Fruit fly (Drosophila melanogaster): ENCODE results near the gene Alp12.

Alp12 gene

DNA sequence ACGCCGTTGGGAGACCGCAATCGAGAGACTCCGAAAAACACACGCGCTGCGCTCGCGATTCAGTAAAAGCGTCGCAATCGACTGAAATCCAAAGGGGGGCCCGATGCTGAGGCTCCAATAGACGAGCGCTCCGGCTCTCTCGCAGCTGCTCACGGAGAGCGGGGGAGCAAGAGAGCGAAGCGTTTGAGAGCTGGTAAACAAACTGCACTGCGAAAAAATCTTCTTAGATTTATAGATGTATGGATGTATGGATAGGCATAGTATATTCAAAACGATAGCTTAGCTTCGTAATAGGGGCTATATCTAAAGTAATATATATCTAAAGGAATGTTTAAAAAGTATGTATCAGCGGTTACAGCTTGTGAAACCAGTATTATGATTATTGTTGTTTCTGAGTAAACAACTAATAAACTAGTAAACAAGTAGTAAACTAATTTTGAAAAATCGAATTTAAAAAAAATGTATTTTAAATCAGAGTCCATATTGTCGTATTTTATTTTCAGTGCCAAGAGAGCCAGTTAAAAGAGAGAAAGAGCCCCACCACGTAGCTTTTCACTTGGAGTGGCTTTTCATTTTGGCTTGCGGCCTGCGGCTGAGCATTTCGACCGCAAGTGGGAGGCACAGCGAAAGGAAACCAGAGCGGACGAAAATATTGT is at the start of gene Alp12, which contains the start of gene CG13085:
Alp12 (plus strand) TSS at position 584 of the 656 bp plus-strand sequence.
CG13085 (plus strand) TSS at position 584 of the 656 bp plus-strand sequence.
- peak; percentile 90 for TF ChIP-seq dmrt93B (GFP tag; optimal IDR thresholded peaks at IDR 0.05)
- TF ChIP-seq Hr83 (GFP tag; optimal IDR thresholded peaks at IDR 0.05; ENCODE audit: poor library complexity, severe bottlenecking) = peak; percentile 87
- TF ChIP-seq dsf (GFP tag; optimal IDR thresholded peaks at IDR 0.05; ENCODE audit: borderline replicate concordance) = peak; percentile 62
- no peak for TF ChIP-seq Hr78 (GFP tag; optimal IDR thresholded peaks at IDR 0.05)
- no peak for TF ChIP-seq usp (GFP tag; optimal IDR thresholded peaks at IDR 0.05)
- TF ChIP-seq br (GFP tag; optimal IDR thresholded peaks at IDR 0.05) = peak; percentile 92
- peak; percentile 90 for TF ChIP-seq psq (GFP tag; optimal IDR thresholded peaks at IDR 0.05)
- TF ChIP-seq sage (GFP tag; optimal IDR thresholded peaks at IDR 0.05) = peak; percentile 80
- peak; percentile 94 for TF ChIP-seq h (GFP tag; optimal IDR thresholded peaks at IDR 0.05)
- TF ChIP-seq Rel (GFP tag; optimal IDR thresholded peaks at IDR 0.05) = peak; percentile 60
- TF ChIP-seq Rel (tag; optimal IDR thresholded peaks at IDR 0.05) = peak; percentile 58
- TF ChIP-seq woc (GFP tag; optimal IDR thresholded peaks at IDR 0.05) = peak; percentile 73
- TF ChIP-seq brk (GFP tag; optimal IDR thresholded peaks at IDR 0.05) = peak; percentile 83
- TF ChIP-seq CG32264 (GFP tag; optimal IDR thresholded peaks at IDR 0.05) = peak; percentile 65
- TF ChIP-seq Myc (optimal IDR thresholded peaks at IDR 0.05) = no peak
- TF ChIP-seq foxo (GFP tag; optimal IDR thresholded peaks at IDR 0.05) = peak; percentile 29 to 94
- TF ChIP-seq dl (GFP tag; optimal IDR thresholded peaks at IDR 0.05; ENCODE audit: insufficient read depth in 1 of 2, partially characterized antibody in 2 of 2) = peak; percentile 89 to 97
- TF ChIP-seq N (GFP tag; optimal IDR thresholded peaks at IDR 0.05) = no peak
- TF ChIP-seq Sp1 (GFP tag; optimal IDR thresholded peaks at IDR 0.05) = peak; percentile 96
- TF ChIP-seq pan (optimal IDR thresholded peaks at IDR 0.05) = no peak
- no peak for TF ChIP-seq lola (GFP tag; optimal IDR thresholded peaks at IDR 0.05)
- peak; percentile 81 for TF ChIP-seq CG9705 (GFP tag; optimal IDR thresholded peaks at IDR 0.05)
- TF ChIP-seq tai (GFP tag; optimal IDR thresholded peaks at IDR 0.05) = no peak
- TF ChIP-seq fru (GFP tag; optimal IDR thresholded peaks at IDR 0.05) = peak; percentile 96
- TF ChIP-seq Abd-B (GFP tag; optimal IDR thresholded peaks at IDR 0.05) = no peak
- TF ChIP-seq Dfd (GFP tag; optimal IDR thresholded peaks at IDR 0.05) = no peak
- peak; percentile 98 for TF ChIP-seq Dif (GFP tag; optimal IDR thresholded peaks at IDR 0.05; ENCODE audit: partially characterized antibody)
- peak; percentile 84 for TF ChIP-seq Hnf4 (GFP tag; optimal IDR thresholded peaks at IDR 0.05)
- TF ChIP-seq Jra (GFP tag; optimal IDR thresholded peaks at IDR 0.05) = peak; percentile 73
- peak; percentile 94 for TF ChIP-seq rgr (GFP tag; optimal IDR thresholded peaks at IDR 0.05)
- TF ChIP-seq Vsx2 (GFP tag; optimal IDR thresholded peaks at IDR 0.05; ENCODE audit: partially characterized antibody) = peak; percentile 45
- TF ChIP-seq Mio (GFP tag; optimal IDR thresholded peaks at IDR 0.05) = peak; percentile 33
- TF ChIP-seq CrebA (GFP tag; optimal IDR thresholded peaks at IDR 0.05; ENCODE audit: borderline replicate concordance) = no peak
- TF ChIP-seq OdsH (GFP tag; optimal IDR thresholded peaks at IDR 0.05) = peak; percentile 94
- no peak for TF ChIP-seq jim (GFP tag; optimal IDR thresholded peaks at IDR 0.05)
- peak; percentile 93 for TF ChIP-seq HLH106 (tag; optimal IDR thresholded peaks at IDR 0.05)
- no peak for TF ChIP-seq GATAd (GFP tag; optimal IDR thresholded peaks at IDR 0.05)
- peak; percentile 94 for TF ChIP-seq ey (GFP tag; optimal IDR thresholded peaks at IDR 0.05)
- TF ChIP-seq sv (GFP tag; optimal IDR thresholded peaks at IDR 0.05) = peak; percentile 97

DNA sequence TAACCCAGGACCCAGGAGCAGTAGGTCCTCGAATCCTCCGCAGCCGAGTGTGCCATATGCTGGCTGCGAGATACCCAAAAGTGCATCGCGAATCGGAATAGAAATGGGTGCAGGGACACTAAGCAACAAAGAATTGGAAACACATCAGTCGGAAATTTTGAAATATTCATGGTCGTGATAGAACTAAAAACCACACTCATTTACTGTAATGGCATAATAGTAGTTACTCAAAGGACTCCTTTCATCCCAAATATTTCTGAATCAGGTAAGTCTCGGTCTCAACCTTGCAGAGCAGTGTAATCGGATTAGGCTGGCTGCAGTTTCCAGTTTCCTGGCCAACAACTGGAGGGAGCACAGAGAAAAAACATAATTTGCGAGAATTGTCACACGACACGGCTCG is 47.7 kb upstream of the Alp12 start:
- TF ChIP-seq sage (GFP tag; optimal IDR thresholded peaks at IDR 0.05) (no peak), Hr78 (GFP tag; optimal IDR thresholded peaks at IDR 0.05) (no peak), dl (GFP tag; optimal IDR thresholded peaks at IDR 0.05; ENCODE audit: insufficient read depth in 1 of 2, partially characterized antibody in 2 of 2) (no peak), Hr83 (GFP tag; optimal IDR thresholded peaks at IDR 0.05; ENCODE audit: poor library complexity, severe bottlenecking) (no peak), N (GFP tag; optimal IDR thresholded peaks at IDR 0.05) (no peak), CG9705 (GFP tag; optimal IDR thresholded peaks at IDR 0.05) (no peak), woc (GFP tag; optimal IDR thresholded peaks at IDR 0.05) (no peak), psq (GFP tag; optimal IDR thresholded peaks at IDR 0.05) (no peak), Rel (GFP tag; optimal IDR thresholded peaks at IDR 0.05) (no peak), Rel (tag; optimal IDR thresholded peaks at IDR 0.05) (no peak), fru (GFP tag; optimal IDR thresholded peaks at IDR 0.05) (peak; percentile 26), dsf (GFP tag; optimal IDR thresholded peaks at IDR 0.05; ENCODE audit: borderline replicate concordance) (no peak), brk (GFP tag; optimal IDR thresholded peaks at IDR 0.05) (no peak), br (GFP tag; optimal IDR thresholded peaks at IDR 0.05) (no peak), Myc (optimal IDR thresholded peaks at IDR 0.05) (no peak), rgr (GFP tag; optimal IDR thresholded peaks at IDR 0.05) (peak; percentile 41), Dif (GFP tag; optimal IDR thresholded peaks at IDR 0.05; ENCODE audit: partially characterized antibody) (no peak), Vsx2 (GFP tag; optimal IDR thresholded peaks at IDR 0.05; ENCODE audit: partially characterized antibody) (no peak), CrebA (GFP tag; optimal IDR thresholded peaks at IDR 0.05; ENCODE audit: borderline replicate concordance) (no peak), tai (GFP tag; optimal IDR thresholded peaks at IDR 0.05) (no peak), HLH106 (tag; optimal IDR thresholded peaks at IDR 0.05) (peak; percentile 32), Dfd (GFP tag; optimal IDR thresholded peaks at IDR 0.05) (no peak), sv (GFP tag; optimal IDR thresholded peaks at IDR 0.05) (no peak), Jra (GFP tag; optimal IDR thresholded peaks at IDR 0.05) (no peak), CG32264 (GFP tag; optimal IDR thresholded peaks at IDR 0.05) (no peak), h (GFP tag; optimal IDR thresholded peaks at IDR 0.05) (peak; percentile 21), dmrt93B (GFP tag; optimal IDR thresholded peaks at IDR 0.05) (peak; percentile 14), usp (GFP tag; optimal IDR thresholded peaks at IDR 0.05) (no peak), Mio (GFP tag; optimal IDR thresholded peaks at IDR 0.05) (no peak), foxo (GFP tag; optimal IDR thresholded peaks at IDR 0.05) (peak in 1 of 2 experiments; percentile 29), Hnf4 (GFP tag; optimal IDR thresholded peaks at IDR 0.05) (no peak), OdsH (GFP tag; optimal IDR thresholded peaks at IDR 0.05) (peak; percentile 1), pan (optimal IDR thresholded peaks at IDR 0.05) (no peak), Sp1 (GFP tag; optimal IDR thresholded peaks at IDR 0.05) (peak; percentile 39), GATAd (GFP tag; optimal IDR thresholded peaks at IDR 0.05) (no peak), Abd-B (GFP tag; optimal IDR thresholded peaks at IDR 0.05) (no peak), ey (GFP tag; optimal IDR thresholded peaks at IDR 0.05) (peak; percentile 38), jim (GFP tag; optimal IDR thresholded peaks at IDR 0.05) (no peak), lola (GFP tag; optimal IDR thresholded peaks at IDR 0.05) (no peak)

Measured in whole organism, wandering third instar larva.